Worm (Caenorhabditis elegans): ENCODE results near the gene ZK637.4.

- TF ChIP-seq ceh-31 (tag; optimal IDR thresholded peaks at IDR 0.05) (no peak), fkh-10 (GFP tag; optimal IDR thresholded peaks at IDR 0.05) (no peak), pha-4 (tag; optimal IDR thresholded peaks at IDR 0.05) (no peak), nhr-232 (tag; optimal IDR thresholded peaks at IDR 0.05) (no peak), pqm-1 (tag; optimal IDR thresholded peaks at IDR 0.05) (no peak), C08G9.2 (tag; optimal IDR thresholded peaks at IDR 0.05) (no peak), fax-1 (tag; optimal IDR thresholded peaks at IDR 0.05) (no peak), pat-9 (tag; optimal IDR thresholded peaks at IDR 0.05) (no peak), nhr-11 (tag; optimal IDR thresholded peaks at IDR 0.05) (no peak), hlh-30 (tag; optimal IDR thresholded peaks at IDR 0.05; ENCODE audit: insufficient read depth) (no peak), ceh-6 (GFP tag; optimal IDR thresholded peaks at IDR 0.05) (no peak), ref-2 (tag; optimal IDR thresholded peaks at IDR 0.05) (no peak), ceh-34 (tag; optimal IDR thresholded peaks at IDR 0.05) (no peak), nfya-1 (tag; optimal IDR thresholded peaks at IDR 0.05) (no peak)
These were observed 48.5 kb upstream of the ZK637.4 start, which contains the start of gene F44E2.6 for ce11 chrIII:8845114-8845513.
